Worm (Caenorhabditis elegans) whole organism, young adult: ENCODE measurements around the gene F59B2.14.

Source experiments
- F23B12.7 ChIP-seq: sonication (generic microtip); optimal IDR thresholded peaks from 2 replicates; lab custom pipeline; 2017; ENCODE audit warnings: missing genetic modification characterization, mild to moderate bottlenecking, missing compliant biosample characterization, antibody characterized with exemption, moderate library complexity; ENCODE audit not compliant: insufficient read depth
- F37B4.10 ChIP-seq: fragments of 200-800 bp; sonication (Bioruptor generic); IDR thresholded peaks from 2 replicates; pipeline ENCODE4 v1.3.6; 2022; ENCODE audit warnings: missing genetic modification characterization, missing compliant biosample characterization
- F39B2.1 ChIP-seq: fragments of 200-800 bp; sonication (Bioruptor generic); IDR thresholded peaks from 2 replicates; pipeline ENCODE4 v1.3.6; 2022; ENCODE audit warnings: missing genetic modification reagents, missing genetic modification characterization, missing compliant biosample characterization
- F49E8.2 ChIP-seq: sonication (generic microtip); optimal IDR thresholded peaks from 3 replicates; lab custom pipeline; 2017; ENCODE audit warnings: missing genetic modification characterization, mild to moderate bottlenecking, missing compliant biosample characterization, antibody characterized with exemption, moderate library complexity; ENCODE audit not compliant: insufficient read depth
- F52B5.7 ChIP-seq: sonication (generic microtip); optimal IDR thresholded peaks from 2 replicates; lab custom pipeline; 2016; ENCODE audit warnings: mild to moderate bottlenecking, missing genetic modification characterization, missing compliant biosample characterization
- F55B11.4 ChIP-seq: sonication (generic microtip); optimal IDR thresholded peaks from 2 replicates; lab custom pipeline; 2016; ENCODE audit warnings: missing compliant biosample characterization, missing genetic modification characterization, borderline replicate concordance; ENCODE audit not compliant: insufficient read depth
- T26A5.8 ChIP-seq: sonication (generic microtip); optimal IDR thresholded peaks from 2 replicates; lab custom pipeline; 2016; ENCODE audit warnings: missing genetic modification characterization, missing compliant biosample characterization
- Y53G8AR.9 ChIP-seq: fragments of 200-800 bp; sonication (Bioruptor generic); conservative IDR thresholded peaks from 2 replicates; pipeline ENCODE4 v1.3.6; 2022; ENCODE audit warnings: missing genetic modification reagents, missing genetic modification characterization, missing compliant biosample characterization
- Y95B8A.8 ChIP-seq: fragments of 200-800 bp; sonication (Bioruptor generic); IDR thresholded peaks from 2 replicates; pipeline ENCODE4 v1.3.6; 2022; ENCODE audit warnings: missing genetic modification reagents, missing genetic modification characterization, missing compliant biosample characterization
- ama-1 ChIP-seq, 3 experiments: fragments of 150-350 bp in 1 of 3; sonication (generic microtip) in 2 of 3; optimal IDR thresholded peaks; 2 replicates each; lab custom pipeline; 2014 to 2018; ENCODE audit warnings: missing biosample characterization in 2 of 3, missing genetic modification characterization in 2 of 3, missing genetic modification reagents in 2 of 3
- aptf-2 ChIP-seq: fragments of 200-800 bp; sonication (Bioruptor generic); conservative IDR thresholded peaks from 2 replicates; pipeline ENCODE4 v1.3.6; 2022; ENCODE audit warnings: missing genetic modification reagents, missing genetic modification characterization, missing compliant biosample characterization
- athp-1 ChIP-seq: sonication (generic microtip); optimal IDR thresholded peaks from 2 replicates; lab custom pipeline; 2017; ENCODE audit warnings: mild to moderate bottlenecking, missing genetic modification characterization, missing compliant biosample characterization
- attf-5 ChIP-seq: fragments of 200-800 bp; sonication (Bioruptor generic); optimal IDR thresholded peaks from 2 replicates; lab custom pipeline; 2018; ENCODE audit warnings: mild to moderate bottlenecking, missing genetic modification characterization, missing compliant biosample characterization
- bed-2 ChIP-seq: fragments of 200-800 bp; sonication (Bioruptor generic); IDR thresholded peaks from 2 replicates; pipeline ENCODE4 v1.3.6; 2022; ENCODE audit warnings: missing genetic modification reagents, missing genetic modification characterization, missing compliant biosample characterization
- cebp-2 ChIP-seq: fragments of 200-800 bp; sonication (Bioruptor generic); IDR thresholded peaks from 2 replicates; pipeline ENCODE4 v1.3.6; 2022; ENCODE audit warnings: missing genetic modification characterization, missing compliant biosample characterization
- ceh-27 ChIP-seq: fragments of 200-800 bp; sonication (Bioruptor generic); optimal IDR thresholded peaks from 2 replicates; lab custom pipeline; 2018; ENCODE audit warnings: mild to moderate bottlenecking, missing genetic modification characterization, moderate library complexity, missing compliant biosample characterization
- ceh-40 ChIP-seq: fragments of 200-800 bp; sonication (Bioruptor generic); IDR thresholded peaks from 2 replicates; pipeline ENCODE4 v1.3.6; 2022; ENCODE audit warnings: missing genetic modification characterization, missing compliant biosample characterization
- chd-7 ChIP-seq: sonication (generic microtip); optimal IDR thresholded peaks from 2 replicates; lab custom pipeline; 2016; ENCODE audit warnings: mild to moderate bottlenecking, missing genetic modification characterization, moderate library complexity, missing compliant biosample characterization
- die-1 ChIP-seq: sonication (generic microtip); optimal IDR thresholded peaks from 2 replicates; lab custom pipeline; 2016; ENCODE audit warnings: missing genotype, mild to moderate bottlenecking, missing genetic modification characterization, missing compliant biosample characterization
- dpl-1 ChIP-seq: fragments of 150-350 bp; optimal IDR thresholded peaks from 2 replicates; lab custom pipeline; 2014; ENCODE audit warnings: missing biosample characterization, missing genetic modification reagents, missing genetic modification characterization
- efl-1 ChIP-seq: fragments of 150-350 bp; optimal IDR thresholded peaks from 2 replicates; lab custom pipeline; 2014; ENCODE audit warnings: missing biosample characterization, missing genetic modification reagents, missing genetic modification characterization
- fkh-3 ChIP-seq: sonication (generic microtip); optimal IDR thresholded peaks from 2 replicates; lab custom pipeline; 2016; ENCODE audit warnings: mild to moderate bottlenecking, missing genetic modification characterization, missing compliant biosample characterization
- gei-17 ChIP-seq: fragments of 200-800 bp; sonication (Bioruptor generic); optimal IDR thresholded peaks from 2 replicates; lab custom pipeline; 2018; ENCODE audit warnings: mild to moderate bottlenecking, missing genetic modification characterization, missing compliant biosample characterization
- him-1 ChIP-seq: sonication (generic microtip); optimal IDR thresholded peaks from 2 replicates; lab custom pipeline; 2016; ENCODE audit warnings: missing genotype, missing genetic modification reagents, missing genetic modification characterization, missing compliant biosample characterization
- hmg-1.2 ChIP-seq: fragments of 200-800 bp; sonication (Bioruptor generic); IDR thresholded peaks from 2 replicates; pipeline ENCODE4 v1.3.6; 2022; ENCODE audit warnings: missing genetic modification reagents, missing genetic modification characterization, missing compliant biosample characterization
- hsf-1 ChIP-seq: fragments of 200-800 bp; sonication (Bioruptor generic); IDR thresholded peaks from 2 replicates; pipeline ENCODE4 v1.3.6; 2022; ENCODE audit warnings: missing genetic modification reagents, missing genetic modification characterization, missing compliant biosample characterization
- let-607 ChIP-seq, 2 experiments: fragments of 200-800 bp in 1 of 2; sonication (Bioruptor generic) in 1 of 2; sonication (generic microtip) in 1 of 2; optimal IDR thresholded peaks; 2 replicates each; lab custom pipeline; 2016 to 2018; ENCODE audit warnings: mild to moderate bottlenecking in 2 of 2, missing compliant biosample characterization in 2 of 2, missing genetic modification characterization in 2 of 2, moderate library complexity in 2 of 2, missing genotype in 1 of 2
- lin-35 ChIP-seq, 3 experiments: fragments of 150-350 bp in 2 of 3; sonication (generic microtip) in 1 of 3; optimal IDR thresholded peaks; 2 replicates each; lab custom pipeline; 2014 to 2018; ENCODE audit warnings: missing biosample characterization in 3 of 3, missing genetic modification characterization in 3 of 3, missing genetic modification reagents in 3 of 3
- lin-40 ChIP-seq: sonication (generic microtip); optimal IDR thresholded peaks from 2 replicates; lab custom pipeline; 2016; ENCODE audit warnings: missing genetic modification characterization, mild to moderate bottlenecking, missing compliant biosample characterization, missing genotype, missing genetic modification reagents
- lir-1 ChIP-seq: fragments of 200-800 bp; sonication (Bioruptor generic); conservative IDR thresholded peaks from 2 replicates; pipeline ENCODE4 v1.3.6; 2022; ENCODE audit warnings: missing genetic modification reagents, missing genetic modification characterization, missing compliant biosample characterization
- lsl-1 ChIP-seq: fragments of 200-800 bp; sonication (Bioruptor generic); optimal IDR thresholded peaks from 2 replicates; lab custom pipeline; 2018; ENCODE audit warnings: mild to moderate bottlenecking, missing genetic modification characterization, moderate library complexity, missing compliant biosample characterization
- madf-10 ChIP-seq: sonication (generic microtip); optimal IDR thresholded peaks from 2 replicates; lab custom pipeline; 2016; ENCODE audit warnings: mild to moderate bottlenecking, missing genetic modification characterization, missing compliant biosample characterization
- nhr-179 ChIP-seq: sonication (generic microtip); optimal IDR thresholded peaks from 2 replicates; lab custom pipeline; 2016; ENCODE audit warnings: mild to moderate bottlenecking, missing genetic modification characterization, missing compliant biosample characterization
- pbrm-1 ChIP-seq: fragments of 200-800 bp; sonication (Bioruptor generic); IDR thresholded peaks from 2 replicates; pipeline ENCODE4 v1.3.6; 2022; ENCODE audit warnings: missing genetic modification reagents, missing genetic modification characterization, missing compliant biosample characterization
- repo-1 ChIP-seq: sonication (generic microtip); optimal IDR thresholded peaks from 2 replicates; lab custom pipeline; 2017; ENCODE audit warnings: mild to moderate bottlenecking, missing genetic modification characterization, missing compliant biosample characterization
- rpc-1 ChIP-seq, 2 experiments: fragments of 150-350 bp in 1 of 2; sonication (generic microtip) in 1 of 2; optimal IDR thresholded peaks; 2 replicates each; lab custom pipeline; 2014 to 2018; ENCODE audit warnings: missing biosample characterization in 1 of 2, missing genetic modification characterization in 1 of 2, missing genetic modification reagents in 1 of 2, missing genotype in 1 of 2
- snpc-1.1 ChIP-seq: sonication (generic microtip); optimal IDR thresholded peaks from 2 replicates; lab custom pipeline; 2017; ENCODE audit warnings: missing genetic modification characterization, mild to moderate bottlenecking, missing compliant biosample characterization, antibody characterized with exemption, moderate library complexity, missing genotype, missing genetic modification reagents; ENCODE audit not compliant: insufficient read depth
- somi-1 ChIP-seq: fragments of 200-800 bp; sonication (Bioruptor generic); optimal IDR thresholded peaks from 2 replicates; lab custom pipeline; 2018; ENCODE audit warnings: mild to moderate bottlenecking, missing genetic modification characterization, missing compliant biosample characterization
- sptf-2 ChIP-seq: fragments of 200-800 bp; sonication (Bioruptor generic); optimal IDR thresholded peaks from 2 replicates; lab custom pipeline; 2018; ENCODE audit warnings: mild to moderate bottlenecking, missing genetic modification characterization, missing compliant biosample characterization
- tbx-9 ChIP-seq: sonication (generic microtip); optimal IDR thresholded peaks from 2 replicates; lab custom pipeline; 2016; ENCODE audit warnings: borderline replicate concordance, missing genetic modification characterization, inconsistent platforms, missing compliant biosample characterization
- tlf-1 ChIP-seq: fragments of 200-800 bp; sonication (Bioruptor generic); optimal IDR thresholded peaks from 2 replicates; lab custom pipeline; 2018; ENCODE audit warnings: mild to moderate bottlenecking, missing genetic modification characterization, missing compliant biosample characterization
- xnd-1 ChIP-seq: sonication (generic microtip); optimal IDR thresholded peaks from 2 replicates; lab custom pipeline; 2016; ENCODE audit warnings: missing genotype, missing genetic modification reagents, missing genetic modification characterization, missing compliant biosample characterization
- zim-3 ChIP-seq: sonication (generic microtip); optimal IDR thresholded peaks from 2 replicates; lab custom pipeline; 2017; ENCODE audit warnings: mild to moderate bottlenecking, missing genetic modification characterization, moderate library complexity, missing compliant biosample characterization
- ztf-22 ChIP-seq: fragments of 200-800 bp; sonication (Bioruptor generic); optimal IDR thresholded peaks from 2 replicates; lab custom pipeline; 2018; ENCODE audit warnings: mild to moderate bottlenecking, missing genetic modification characterization, moderate library complexity, missing compliant biosample characterization
- ztf-26 ChIP-seq: sonication (generic microtip); optimal IDR thresholded peaks from 2 replicates; lab custom pipeline; 2017; ENCODE audit warnings: missing genetic modification characterization, missing compliant biosample characterization
- ztf-28 ChIP-seq: fragments of 200-800 bp; sonication (Bioruptor generic); IDR thresholded peaks from 2 replicates; pipeline ENCODE4 v1.3.6; 2022; ENCODE audit warnings: missing genetic modification reagents, missing genetic modification characterization, missing compliant biosample characterization
- ztf-6 ChIP-seq: fragments of 200-800 bp; sonication (Bioruptor generic); IDR thresholded peaks from 2 replicates; pipeline ENCODE4 v1.3.6; 2022; ENCODE audit warnings: missing genetic modification reagents, missing genetic modification characterization, missing compliant biosample characterization

Gene F59B2.14

DNA sequence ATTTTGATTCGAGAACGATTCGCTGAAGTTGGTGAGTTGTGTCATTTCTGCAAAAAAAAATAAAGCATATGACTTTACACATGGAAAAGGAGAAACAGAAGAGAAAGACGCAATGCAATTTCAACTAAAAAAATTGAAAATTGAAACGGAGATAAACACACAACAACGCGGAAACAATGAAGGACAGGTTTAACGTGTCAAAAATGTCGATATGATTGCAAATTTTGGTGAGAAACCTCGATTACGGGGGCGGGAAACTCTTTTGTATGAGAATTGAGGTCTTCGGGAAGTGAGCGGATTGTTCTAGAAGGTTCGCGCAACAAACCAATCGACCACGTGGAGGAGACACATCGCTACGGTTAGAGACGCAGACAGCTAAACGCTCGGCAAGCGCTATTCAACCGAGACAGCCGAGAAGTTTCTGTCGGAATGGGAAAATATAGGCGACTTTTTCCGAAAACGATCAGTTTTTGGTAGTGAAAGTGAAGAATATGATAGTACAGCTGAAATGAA, 31.4 kb upstream of the F59B2.14 start, which contains the start of gene R107.5 (continued):
- TF ChIP-seq bed-2 (peak; percentile 65; the same call in 1 of the 2 replicates), chd-7 (peak; percentile 99), attf-5 (GFP tag; lab: Kevin White, UChicago) (peak; percentile 80), ceh-40 (GFP tag; lab: Robert Waterston, UW) (0 out of 2 replicates have a peak, but pooled peaks have one; percentile 42), lir-1 (peak; percentile 93), somi-1 (peak; percentile 97), gei-17 (GFP tag; lab: Kevin White, UChicago) (peak; percentile 92), F55B11.4 (tag; lab: Kevin White, UChicago) (no peak), ztf-22 (GFP tag; lab: Kevin White, UChicago) (peak; percentile 92), F39B2.1 (GFP tag; lab: Robert Waterston, UW) (no peak), F37B4.10 (GFP tag; lab: Robert Waterston, UW) (no peak), ama-1 (optimal IDR thresholded peaks at IDR 0.05; lab: Kevin White, UChicago) (peak; percentile 86), ama-1 (GFP tag; optimal IDR thresholded peaks at IDR 0.05; lab: Kevin White, UChicago) (no peak), F52B5.7 (tag; lab: Kevin White, UChicago) (peak; percentile 54), F23B12.7 (tag; lab: Kevin White, UChicago) (no peak), madf-10 (tag; lab: Kevin White, UChicago) (peak; percentile 76), tbx-9 (peak; percentile 34), ztf-28 (GFP tag; lab: Robert Waterston, UW) (0 out of 2 replicates have a peak, but pooled peaks have one; percentile 56), Y95B8A.8 (GFP tag; lab: Robert Waterston, UW) (peak; percentile 88), ztf-6 (GFP tag; lab: Robert Waterston, UW) (0 out of 2 replicates have a peak, but pooled peaks have one; percentile 60), pbrm-1 (GFP tag; lab: Robert Waterston, UW) (peak; percentile 97), cebp-2 (GFP tag; lab: Robert Waterston, UW) (peak; percentile 87), lin-35 (GFP tag; optimal IDR thresholded peaks at IDR 0.05; lab: Kevin White, UChicago) (peak in 2 of 3 experiments; percentile 52 to 78), fkh-3 (tag; lab: Kevin White, UChicago) (peak; percentile 36), tlf-1 (GFP tag; lab: Kevin White, UChicago) (peak; percentile 94), let-607 (tag; optimal IDR thresholded peaks at IDR 0.05; lab: Kevin White, UChicago) (peak; percentile 95 to 98), sptf-2 (no peak), zim-3 (tag; lab: Kevin White, UChicago) (peak; percentile 94), xnd-1 (no peak), die-1 (tag; lab: Kevin White, UChicago) (peak; percentile 20), dpl-1 (GFP tag; lab: Kevin White, UChicago) (peak; percentile 42), T26A5.8 (tag; lab: Kevin White, UChicago) (no peak), hsf-1 (peak; percentile 100), Y53G8AR.9 (GFP tag; lab: Robert Waterston, UW) (peak; percentile 94), him-1 (tag; lab: Kevin White, UChicago) (no peak), ceh-27 (GFP tag; lab: Kevin White, UChicago) (peak; percentile 95), lin-40 (tag; lab: Kevin White, UChicago) (peak; percentile 97), snpc-1.1 (tag; lab: Kevin White, UChicago) (no peak), aptf-2 (GFP tag; lab: Robert Waterston, UW) (no peak), hmg-1.2 (GFP tag; lab: Robert Waterston, UW) (peak; percentile 95), athp-1 (tag; lab: Kevin White, UChicago) (peak; percentile 90), efl-1 (GFP tag; lab: Kevin White, UChicago) (no peak), lsl-1 (peak; percentile 22), nhr-179 (tag; lab: Kevin White, UChicago) (no peak), rpc-1 (optimal IDR thresholded peaks at IDR 0.05; lab: Kevin White, UChicago) (peak; percentile 97), rpc-1 (tag; optimal IDR thresholded peaks at IDR 0.05; lab: Kevin White, UChicago) (no peak), ztf-26 (tag; lab: Kevin White, UChicago) (peak; percentile 98), F49E8.2 (tag; lab: Kevin White, UChicago) (no peak), repo-1 (peak; percentile 96)
